Fruit fly (Drosophila melanogaster) whole organism, embryonic: Measurements from ENCODE around the gene CG11168.
A peak's percentile ranks its signal among the peaks of the same experiment; 100 is the strongest.

Source experiments
- Abd-B ChIP-seq: fragments of 200-800 bp; sonication (Bioruptor generic); optimal IDR thresholded peaks from 2 replicates; lab custom pipeline; 2018; ENCODE audit warnings: missing biosample characterization, mild to moderate bottlenecking, missing genetic modification characterization, moderate library complexity
- CG10274 ChIP-seq: fragments of 200-800 bp; sonication (Bioruptor generic); optimal IDR thresholded peaks from 3 replicates; lab custom pipeline; 2017; ENCODE audit warnings: missing biosample characterization, mild to moderate bottlenecking, missing genetic modification characterization
- CG10959 ChIP-seq: fragments of 200-800 bp; sonication (Bioruptor generic); IDR thresholded peaks from 2 replicates; pipeline ENCODE4 v1.3.6; 2022; ENCODE audit warnings: missing biosample characterization, missing genetic modification characterization
- CG10979 ChIP-seq: fragments of 200-800 bp; sonication (Bioruptor generic); optimal IDR thresholded peaks from 2 replicates; lab custom pipeline; 2018; ENCODE audit warnings: missing biosample characterization, mild to moderate bottlenecking, missing genetic modification characterization, moderate library complexity
- CG12299 ChIP-seq: fragments of 200-800 bp; sonication (Bioruptor generic); optimal IDR thresholded peaks from 2 replicates; lab custom pipeline; 2018; ENCODE audit warnings: missing biosample characterization, mild to moderate bottlenecking, missing genetic modification characterization
- CG13296 ChIP-seq: fragments of 200-800 bp; sonication (Bioruptor generic); optimal IDR thresholded peaks from 3 replicates; lab custom pipeline; 2018; ENCODE audit warnings: missing biosample characterization, mild to moderate bottlenecking, missing genetic modification characterization
- CG14050 ChIP-seq: fragments of 200-800 bp; sonication (Bioruptor generic); IDR thresholded peaks from 3 replicates; pipeline ENCODE4 v1.3.6; 2022; ENCODE audit warnings: missing biosample characterization, missing genetic modification characterization
- CG15514 ChIP-seq: fragments of 200-800 bp; sonication (Bioruptor generic); optimal IDR thresholded peaks from 3 replicates; lab custom pipeline; 2017; ENCODE audit warnings: missing biosample characterization, missing genetic modification characterization, mild to moderate bottlenecking, moderate library complexity, missing genetic modification reagents
- CG16813 ChIP-seq: fragments of 200-800 bp; sonication (Bioruptor generic); IDR thresholded peaks from 3 replicates; pipeline ENCODE4 v1.3.6; 2022; ENCODE audit warnings: missing biosample characterization, missing genetic modification characterization; ENCODE audit not compliant: partially characterized antibody
- CG16815 ChIP-seq: fragments of 200-800 bp; sonication (Bioruptor generic); optimal IDR thresholded peaks from 3 replicates; lab custom pipeline; 2017; ENCODE audit warnings: missing biosample characterization, mild to moderate bottlenecking, missing genetic modification characterization
- CG17802 ChIP-seq: fragments of 200-800 bp; sonication (Bioruptor generic); optimal IDR thresholded peaks from 2 replicates; lab custom pipeline; 2018; ENCODE audit warnings: missing biosample characterization, mild to moderate bottlenecking, missing genetic modification characterization, moderate library complexity
- CG1832 ChIP-seq: fragments of 200-800 bp; sonication (Bioruptor generic); optimal IDR thresholded peaks from 2 replicates; lab custom pipeline; 2017; ENCODE audit warnings: missing biosample characterization, mild to moderate bottlenecking, missing genetic modification characterization, inconsistent platforms
- CG2712 ChIP-seq: fragments of 200-800 bp; optimal IDR thresholded peaks from 3 replicates; lab custom pipeline; 2019; ENCODE audit warnings: missing biosample characterization, mild to moderate bottlenecking, missing genetic modification characterization, moderate library complexity
- CG3163 ChIP-seq: fragments of 200-800 bp; sonication (Bioruptor generic); optimal IDR thresholded peaks from 3 replicates; lab custom pipeline; 2016; ENCODE audit warnings: missing biosample characterization, missing genetic modification characterization
- CG32532 ChIP-seq: fragments of 200-800 bp; sonication (Bioruptor generic); IDR thresholded peaks from 2 replicates; pipeline ENCODE4 v1.3.6; 2022; ENCODE audit warnings: missing biosample characterization, missing genetic modification characterization
- CG34422 ChIP-seq: fragments of 200-800 bp; sonication (Bioruptor generic); IDR thresholded peaks from 3 replicates; pipeline ENCODE4 v1.3.6; 2022; ENCODE audit warnings: missing biosample characterization, missing genetic modification characterization
- CG4360 ChIP-seq: fragments of 200-800 bp; sonication (Bioruptor generic); IDR thresholded peaks from 2 replicates; pipeline ENCODE4 v1.3.6; 2022; ENCODE audit warnings: missing biosample characterization, missing genetic modification characterization
- CG8388 ChIP-seq: fragments of 200-800 bp; sonication (Bioruptor generic); optimal IDR thresholded peaks from 2 replicates; lab custom pipeline; 2019; ENCODE audit warnings: missing biosample characterization, mild to moderate bottlenecking, missing genetic modification characterization, moderate library complexity
- CG9817 ChIP-seq: fragments of 200-800 bp; sonication (Bioruptor generic); optimal IDR thresholded peaks from 2 replicates; lab custom pipeline; 2018; ENCODE audit warnings: missing biosample characterization, mild to moderate bottlenecking, missing genetic modification characterization, moderate library complexity
- CG9876 ChIP-seq: fragments of 200-800 bp; sonication (Bioruptor generic); optimal IDR thresholded peaks from 2 replicates; lab custom pipeline; 2016; ENCODE audit warnings: missing biosample characterization, missing genetic modification characterization
- CHES-1-like ChIP-seq: fragments of 200-800 bp; sonication (Bioruptor generic); optimal IDR thresholded peaks from 2 replicates; lab custom pipeline; 2016; ENCODE audit warnings: missing biosample characterization, missing genetic modification characterization
- Dip2 ChIP-seq: fragments of 200-800 bp; sonication (Bioruptor generic); IDR thresholded peaks from 2 replicates; pipeline ENCODE4 v1.3.6; 2022; ENCODE audit warnings: missing biosample characterization, missing genetic modification characterization
- Doc2 ChIP-seq: fragments of 200-800 bp; sonication (Bioruptor generic); IDR thresholded peaks from 2 replicates; pipeline ENCODE4 v1.3.6; 2022; ENCODE audit warnings: missing biosample characterization, missing genetic modification characterization
- E2f2 ChIP-seq: fragments of 200-800 bp; sonication (Bioruptor generic); IDR thresholded peaks from 2 replicates; pipeline ENCODE4 v1.3.6; 2022; ENCODE audit warnings: missing biosample characterization, missing genetic modification characterization
- Elba2 ChIP-seq: fragments of 200-800 bp; sonication (Bioruptor generic); optimal IDR thresholded peaks from 3 replicates; lab custom pipeline; 2016; ENCODE audit warnings: missing biosample characterization, missing genetic modification characterization
- HLH3B ChIP-seq: fragments of 200-800 bp; sonication (Bioruptor generic); IDR thresholded peaks from 2 replicates; pipeline ENCODE4 v1.3.6; 2022; ENCODE audit warnings: missing biosample characterization, missing genetic modification characterization
- HLH4C ChIP-seq: fragments of 200-800 bp; sonication (Bioruptor generic); IDR thresholded peaks from 3 replicates; pipeline ENCODE4 v1.3.6; 2022; ENCODE audit warnings: missing biosample characterization, missing genetic modification characterization; ENCODE audit not compliant: partially characterized antibody
- Hsf ChIP-seq: fragments of 200-800 bp; sonication (Bioruptor generic); optimal IDR thresholded peaks from 3 replicates; lab custom pipeline; 2016; ENCODE audit warnings: missing biosample characterization, missing genetic modification characterization
- Jarid2 ChIP-seq: fragments of 200-800 bp; sonication (Bioruptor generic); optimal IDR thresholded peaks from 3 replicates; lab custom pipeline; 2017; ENCODE audit warnings: mild to moderate bottlenecking, missing biosample characterization, missing genetic modification reagents, missing genetic modification characterization
- Mes4 ChIP-seq: fragments of 200-800 bp; sonication (Bioruptor generic); optimal IDR thresholded peaks from 2 replicates; lab custom pipeline; 2016; ENCODE audit warnings: missing biosample characterization, missing genetic modification characterization
- Pdp1 ChIP-seq, 2 experiments: fragments of 200-800 bp; sonication (Bioruptor generic); optimal IDR thresholded peaks; 3 replicates each; lab custom pipeline; 2016; ENCODE audit warnings: missing biosample characterization in 2 of 2, missing genetic modification characterization in 2 of 2, mild to moderate bottlenecking in 1 of 2, moderate library complexity in 1 of 2
- ap ChIP-seq: fragments of 200-800 bp; sonication (Bioruptor generic); IDR thresholded peaks from 2 replicates; pipeline ENCODE4 v1.3.6; 2022; ENCODE audit warnings: missing biosample characterization, missing genetic modification characterization
- bab2 ChIP-seq: fragments of 200-800 bp; sonication (Bioruptor generic); optimal IDR thresholded peaks from 2 replicates; lab custom pipeline; 2016; ENCODE audit warnings: missing biosample characterization, missing genetic modification characterization
- bowl ChIP-seq: fragments of 200-800 bp; sonication (Bioruptor generic); IDR thresholded peaks from 2 replicates; pipeline ENCODE4 v1.3.6; 2022; ENCODE audit warnings: missing biosample characterization, missing genetic modification characterization
- crol ChIP-seq: fragments of 200-800 bp; sonication (Bioruptor generic); IDR thresholded peaks from 2 replicates; pipeline ENCODE4 v1.3.6; 2022; ENCODE audit warnings: missing biosample characterization, missing genetic modification characterization
- ems ChIP-seq: fragments of 200-800 bp; sonication (Bioruptor generic); optimal IDR thresholded peaks from 3 replicates; lab custom pipeline; 2016; ENCODE audit warnings: missing biosample characterization, missing genetic modification characterization
- gce ChIP-seq: fragments of 200-800 bp; sonication (Bioruptor generic); IDR thresholded peaks from 3 replicates; pipeline ENCODE4 v1.3.6; 2022; ENCODE audit warnings: missing biosample characterization, missing genetic modification characterization
- gem ChIP-seq: fragments of 200-800 bp; sonication (Bioruptor generic); optimal IDR thresholded peaks from 2 replicates; lab custom pipeline; 2019; ENCODE audit warnings: missing biosample characterization, mild to moderate bottlenecking, missing genetic modification characterization, moderate library complexity
- grau ChIP-seq: fragments of 200-800 bp; optimal IDR thresholded peaks from 3 replicates; lab custom pipeline; 2019; ENCODE audit warnings: missing biosample characterization, mild to moderate bottlenecking, missing genetic modification characterization, moderate library complexity
- kni ChIP-seq: fragments of 200-800 bp; sonication (Bioruptor generic); optimal IDR thresholded peaks from 3 replicates; lab custom pipeline; 2017; ENCODE audit warnings: mild to moderate bottlenecking, missing biosample characterization, missing genetic modification reagents, missing genetic modification characterization
- lov ChIP-seq, 2 experiments: fragments of 200-800 bp in 1 of 2; fragments of >200 bp in 1 of 2; sonication (Bioruptor generic) in 1 of 2; IDR thresholded peaks in 1 of 2; optimal IDR thresholded peaks in 1 of 2; 2 replicates in 1 of 2; 3 replicates in 1 of 2; pipeline versions ENCODE4 v1.3.6 to Lab custom; 2017 to 2022; ENCODE audit warnings: missing biosample characterization in 1 of 2, missing genetic modification characterization in 1 of 2
- phol ChIP-seq: fragments of 200-800 bp; sonication (Bioruptor generic); optimal IDR thresholded peaks from 3 replicates; lab custom pipeline; 2018; ENCODE audit warnings: missing biosample characterization, mild to moderate bottlenecking, missing genetic modification characterization, moderate library complexity
- tio ChIP-seq: fragments of 200-800 bp; sonication (Bioruptor generic); optimal IDR thresholded peaks from 2 replicates; lab custom pipeline; 2017; ENCODE audit warnings: missing biosample characterization, missing genetic modification characterization, inconsistent platforms
- trem ChIP-seq: fragments of 200-800 bp; optimal IDR thresholded peaks from 3 replicates; lab custom pipeline; 2019; ENCODE audit warnings: missing biosample characterization, mild to moderate bottlenecking, missing genetic modification characterization, moderate library complexity
- trh ChIP-seq: fragments of 200-800 bp; sonication (Bioruptor generic); optimal IDR thresholded peaks from 2 replicates; lab custom pipeline; 2016; ENCODE audit warnings: missing biosample characterization, missing genetic modification characterization
- tup ChIP-seq: fragments of 200-800 bp; sonication (Bioruptor generic); optimal IDR thresholded peaks from 2 replicates; lab custom pipeline; 2016; ENCODE audit warnings: missing biosample characterization, mild to moderate bottlenecking, missing genetic modification characterization, moderate library complexity
- yki ChIP-seq: fragments of >200 bp; optimal IDR thresholded peaks from 3 replicates; lab custom pipeline; 2018
- zen2 ChIP-seq: fragments of 200-800 bp; sonication (Bioruptor generic); IDR thresholded peaks from 3 replicates; pipeline ENCODE4 v1.3.6; 2022; ENCODE audit warnings: missing biosample characterization, missing genetic modification characterization; ENCODE audit not compliant: partially characterized antibody

The CG11168 gene

dm6 chr3R:24893320-24893955 is 24.5 kb upstream of the CG11168 start (continued):
- no peak for TF ChIP-seq CG3163 (GFP tag; lab: Kevin White, UChicago)
- TF ChIP-seq Abd-B (GFP tag; lab: Kevin White, UChicago) = peak; percentile 83
- TF ChIP-seq CHES-1-like (GFP tag; lab: Kevin White, UChicago) = no peak
- no peak for TF ChIP-seq CG17802 (tag; lab: Kevin White, UChicago)
- TF ChIP-seq grau (tag; lab: Kevin White, UChicago) = peak; percentile 88
- peak; percentile 2 for TF ChIP-seq CG10274 (GFP tag; lab: Kevin White, UChicago)
- TF ChIP-seq E2f2 (GFP tag; lab: Robert Waterston, UW) = peak; percentile 45; the same call in 1 of the 2 replicates
- peak; percentile 75 for TF ChIP-seq CG12299 (tag; lab: Kevin White, UChicago)
- TF ChIP-seq CG9817 = peak; percentile 54
- TF ChIP-seq HLH3B = peak; percentile 71
- TF ChIP-seq ems (GFP tag; lab: Kevin White, UChicago) = no peak
- peak; percentile 79 for TF ChIP-seq CG13296 (GFP tag; lab: Kevin White, UChicago)
- TF ChIP-seq Pdp1 (GFP tag; optimal IDR thresholded peaks at IDR 0.05; lab: Kevin White, UChicago) = peak in 1 of 2 experiments; percentile 5
- no peak for TF ChIP-seq CG1832 (GFP tag; lab: Kevin White, UChicago)
- TF ChIP-seq phol (tag; lab: Kevin White, UChicago) = peak; percentile 92
- no peak for TF ChIP-seq CG15514 (GFP tag; lab: Kevin White, UChicago)
- no peak for TF ChIP-seq CG14050 (GFP tag; lab: Robert Waterston, UW)
- TF ChIP-seq Dip2 (GFP tag; lab: Robert Waterston, UW) = no peak
- no peak for TF ChIP-seq HLH4C (GFP tag; lab: Robert Waterston, UW)
- no peak for TF ChIP-seq tup (GFP tag; lab: Kevin White, UChicago)
- no peak for TF ChIP-seq CG10959
- TF ChIP-seq trh (GFP tag; lab: Kevin White, UChicago) = no peak
- peak; percentile 90 for TF ChIP-seq trem (tag; lab: Kevin White, UChicago)
- peak; percentile 95 for TF ChIP-seq CG10979 (tag; lab: Kevin White, UChicago)
- no peak for TF ChIP-seq Doc2 (GFP tag; lab: Robert Waterston, UW)
- TF ChIP-seq CG32532 (GFP tag; lab: Robert Waterston, UW) = peak; percentile 62; the same call in 1 of the 2 replicates
- peak; percentile 60; the same call in 1 of the 2 replicates for TF ChIP-seq ap (GFP tag; lab: Robert Waterston, UW)
- TF ChIP-seq gem (tag; lab: Kevin White, UChicago) = peak; percentile 94
- TF ChIP-seq Hsf = peak; percentile 23
- no peak for TF ChIP-seq CG4360 (GFP tag; lab: Robert Waterston, UW)
- TF ChIP-seq zen2 (GFP tag; lab: Robert Waterston, UW) = no peak
- TF ChIP-seq crol = peak; percentile 66
- TF ChIP-seq bab2 = no peak
- TF ChIP-seq Mes4 = no peak
- TF ChIP-seq yki (lab: Kevin White, UChicago) = no peak
- TF ChIP-seq CG8388 (GFP tag; lab: Kevin White, UChicago) = peak; percentile 84
- TF ChIP-seq CG9876 (GFP tag; lab: Kevin White, UChicago) = no peak

dm6 chr3R:24894419-24895206 is 23.3 kb upstream of the CG11168 start, which contains the start of the genes CG31121 and CG11069:
Gene CG31121, minus strand, starts transcription at chr3R:24894605.
Gene CG11069, plus strand, starts transcription at chr3R:24894742.
- TF ChIP-seq CG16815 (GFP tag; lab: Kevin White, UChicago) = no peak
- 0 out of 3 replicates have a peak, but pooled peaks have one; percentile 9 for TF ChIP-seq CG34422
- TF ChIP-seq Jarid2 (GFP tag; lab: Kevin White, UChicago) = peak; percentile 80
- TF ChIP-seq CG16813 (GFP tag; lab: Robert Waterston, UW) = 0 out of 3 replicates have a peak, but pooled peaks have one; percentile 15
- TF ChIP-seq tio = no peak
- TF ChIP-seq lov (optimal IDR thresholded peaks at IDR 0.05; lab: Kevin White, UChicago) = no peak
- TF ChIP-seq lov (GFP tag; IDR thresholded peaks at IDR 0.05; lab: Robert Waterston, UW) = no peak
- no peak for TF ChIP-seq CG2712 (tag; lab: Kevin White, UChicago)
- no peak for TF ChIP-seq bowl (GFP tag; lab: Robert Waterston, UW)
- peak; percentile 50 for TF ChIP-seq kni
- TF ChIP-seq Elba2 (GFP tag; lab: Kevin White, UChicago) = peak; percentile 31
- peak; percentile 84 for TF ChIP-seq CG3163 (GFP tag; lab: Kevin White, UChicago)
- TF ChIP-seq gce = peak; percentile 12; the same call in 1 of the 3 replicates
